Fruit fly (Drosophila melanogaster) whole organism, embryonic: Measurements from ENCODE around the gene CG4293.

Experiments used
- BtbVII ChIP-seq: fragments of 200-800 bp; sonication (Bioruptor generic); optimal IDR thresholded peaks from 3 replicates; lab custom pipeline; 2017; ENCODE audit warnings: missing biosample characterization, mild to moderate bottlenecking, missing genetic modification characterization
- Bteb2 ChIP-seq: fragments of 200-800 bp; sonication (Bioruptor generic); optimal IDR thresholded peaks from 2 replicates; lab custom pipeline; 2016; ENCODE audit warnings: missing biosample characterization, missing genetic modification characterization
- CG10321 ChIP-seq: fragments of 200-800 bp; sonication (Bioruptor generic); IDR thresholded peaks from 2 replicates; pipeline ENCODE4 v1.3.6; 2022; ENCODE audit warnings: missing biosample characterization, missing genetic modification characterization
- CG11696 ChIP-seq: fragments of 200-800 bp; sonication (Bioruptor generic); IDR thresholded peaks from 2 replicates; pipeline ENCODE4 v1.3.6; 2022; ENCODE audit warnings: missing biosample characterization, missing genetic modification characterization
- CG12155 ChIP-seq: fragments of 200-800 bp; sonication (Bioruptor generic); optimal IDR thresholded peaks from 3 replicates; lab custom pipeline; 2016; ENCODE audit warnings: missing biosample characterization, missing genetic modification characterization
- CG12744 ChIP-seq: fragments of 200-800 bp; sonication (Bioruptor generic); optimal IDR thresholded peaks from 2 replicates; lab custom pipeline; 2016; ENCODE audit warnings: missing biosample characterization, missing genetic modification characterization
- CG17186 ChIP-seq: fragments of 200-800 bp; sonication (Bioruptor generic); optimal IDR thresholded peaks from 3 replicates; lab custom pipeline; 2017; ENCODE audit warnings: missing biosample characterization, missing genetic modification reagents, missing genetic modification characterization
- CG18764 ChIP-seq: fragments of 200-800 bp; sonication (Bioruptor generic); optimal IDR thresholded peaks from 3 replicates; lab custom pipeline; 2016; ENCODE audit warnings: missing biosample characterization, missing genetic modification characterization
- CG4328 ChIP-seq: fragments of 200-800 bp; sonication (Bioruptor generic); optimal IDR thresholded peaks from 3 replicates; lab custom pipeline; 2017; ENCODE audit warnings: missing biosample characterization, missing genetic modification reagents, missing genetic modification characterization
- CG4404 ChIP-seq: fragments of 200-800 bp; sonication (Bioruptor generic); IDR thresholded peaks from 2 replicates; pipeline ENCODE4 v1.3.6; 2022; ENCODE audit warnings: missing biosample characterization, missing genetic modification characterization
- CG5245 ChIP-seq: fragments of 200-800 bp; sonication (Bioruptor generic); optimal IDR thresholded peaks from 3 replicates; lab custom pipeline; 2016; ENCODE audit warnings: missing biosample characterization, missing genetic modification characterization
- CG7745 ChIP-seq: fragments of 200-800 bp; sonication (Bioruptor generic); optimal IDR thresholded peaks from 2 replicates; lab custom pipeline; 2018; ENCODE audit warnings: missing biosample characterization, mild to moderate bottlenecking, missing genetic modification characterization, moderate library complexity
- CG7839 ChIP-seq: fragments of 200-800 bp; sonication (Bioruptor generic); optimal IDR thresholded peaks from 3 replicates; lab custom pipeline; 2018; ENCODE audit warnings: missing biosample characterization, mild to moderate bottlenecking, missing genetic modification characterization, moderate library complexity
- CG7987 ChIP-seq: fragments of 200-800 bp; sonication (Bioruptor generic); optimal IDR thresholded peaks from 2 replicates; lab custom pipeline; 2018; ENCODE audit warnings: missing biosample characterization, mild to moderate bottlenecking, missing genetic modification characterization, moderate library complexity
- CG8281 ChIP-seq: fragments of 200-800 bp; sonication (Bioruptor generic); optimal IDR thresholded peaks from 2 replicates; lab custom pipeline; 2018; ENCODE audit warnings: missing biosample characterization, mild to moderate bottlenecking, missing genetic modification characterization, moderate library complexity
- CG8290 ChIP-seq, 3 experiments: fragments of 200-800 bp; sonication (Bioruptor generic); optimal IDR thresholded peaks; 2 replicates each; lab custom pipeline; 2016 to 2019; ENCODE audit warnings: missing biosample characterization in 3 of 3, missing genetic modification characterization in 3 of 3, mild to moderate bottlenecking in 2 of 3, moderate library complexity in 1 of 3
- CG8944 ChIP-seq: fragments of 200-800 bp; sonication (Bioruptor generic); optimal IDR thresholded peaks from 3 replicates; lab custom pipeline; 2016; ENCODE audit warnings: missing biosample characterization, missing genetic modification characterization
- CkIIα-i1 ChIP-seq: fragments of 200-800 bp; sonication (Bioruptor generic); IDR thresholded peaks from 2 replicates; pipeline ENCODE4 v1.3.6; 2022; ENCODE audit warnings: missing biosample characterization, missing genetic modification characterization
- D ChIP-seq, 2 experiments: fragments of 200-800 bp in 1 of 2; fragments of >200 bp in 1 of 2; sonication (Bioruptor generic) in 1 of 2; optimal IDR thresholded peaks; 2 replicates in 1 of 2; 3 replicates in 1 of 2; lab custom pipeline; 2017; ENCODE audit warnings: mild to moderate bottlenecking in 1 of 2, missing biosample characterization in 1 of 2, missing genetic modification characterization in 1 of 2, missing genetic modification reagents in 1 of 2
- Dref ChIP-seq: fragments of 200-800 bp; sonication (Bioruptor generic); IDR thresholded peaks from 2 replicates; pipeline ENCODE4 v1.3.6; 2022; ENCODE audit warnings: missing biosample characterization, missing genetic modification characterization
- Ets65A ChIP-seq: fragments of 200-800 bp; sonication (Bioruptor generic); peaks from one replicate; lab custom pipeline; 2016; ENCODE audit warnings: missing biosample characterization, missing genetic modification characterization
- Gug ChIP-seq: fragments of 200-800 bp; sonication (Bioruptor generic); IDR thresholded peaks from 4 replicates; pipeline ENCODE4 v1.3.6; 2022; ENCODE audit warnings: missing biosample characterization, missing genetic modification characterization
- Hey ChIP-seq: fragments of 200-800 bp; sonication (Bioruptor generic); optimal IDR thresholded peaks from 3 replicates; lab custom pipeline; 2018; ENCODE audit warnings: missing biosample characterization, mild to moderate bottlenecking, missing genetic modification characterization
- Jarid2 ChIP-seq: fragments of 200-800 bp; sonication (Bioruptor generic); optimal IDR thresholded peaks from 3 replicates; lab custom pipeline; 2017; ENCODE audit warnings: mild to moderate bottlenecking, missing biosample characterization, missing genetic modification reagents, missing genetic modification characterization
- MESR4 ChIP-seq: fragments of 200-800 bp; sonication (Bioruptor generic); optimal IDR thresholded peaks from 2 replicates; lab custom pipeline; 2018; ENCODE audit warnings: missing biosample characterization, mild to moderate bottlenecking, missing genetic modification characterization, moderate library complexity
- MTF-1 ChIP-seq: fragments of 200-800 bp; sonication (Bioruptor generic); optimal IDR thresholded peaks from 2 replicates; lab custom pipeline; 2018; ENCODE audit warnings: missing biosample characterization, mild to moderate bottlenecking, missing genetic modification characterization, borderline replicate concordance
- Nf-YB ChIP-seq: fragments of 200-800 bp; sonication (Bioruptor generic); optimal IDR thresholded peaks from 3 replicates; lab custom pipeline; 2019; ENCODE audit warnings: missing biosample characterization, mild to moderate bottlenecking, missing genetic modification characterization, moderate library complexity
- Oli ChIP-seq: fragments of 200-800 bp; sonication (Bioruptor generic); optimal IDR thresholded peaks from 2 replicates; lab custom pipeline; 2018; ENCODE audit warnings: missing biosample characterization, mild to moderate bottlenecking, missing genetic modification characterization, moderate library complexity
- Stat92E ChIP-seq, 3 experiments: fragments of >200 bp in 2 of 3; fragments of 200-800 bp in 1 of 3; sonication (Bioruptor generic) in 1 of 3; optimal IDR thresholded peaks; 2 replicates each; lab custom pipeline; 2017 to 2019; ENCODE audit warnings: missing biosample characterization in 3 of 3, missing genetic modification characterization in 3 of 3, mild to moderate bottlenecking in 1 of 3, moderate library complexity in 1 of 3
- Usf ChIP-seq: fragments of 200-800 bp; sonication (Bioruptor generic); optimal IDR thresholded peaks from 2 replicates; lab custom pipeline; 2017; ENCODE audit warnings: missing genotype, missing biosample characterization, missing genetic modification characterization
- al ChIP-seq: fragments of 200-800 bp; sonication (Bioruptor generic); IDR thresholded peaks from 2 replicates; pipeline ENCODE4 v1.3.6; 2022; ENCODE audit warnings: missing biosample characterization, missing genetic modification characterization
- ara ChIP-seq: fragments of 200-800 bp; sonication (Bioruptor generic); IDR thresholded peaks from 2 replicates; pipeline ENCODE4 v1.3.6; 2022; ENCODE audit warnings: missing biosample characterization, missing genetic modification characterization
- dimm ChIP-seq: fragments of 200-800 bp; sonication (Bioruptor generic); IDR thresholded peaks from 2 replicates; pipeline ENCODE4 v1.3.6; 2022; ENCODE audit warnings: missing biosample characterization, missing genetic modification characterization
- gcm2 ChIP-seq: fragments of 200-800 bp; sonication (Bioruptor generic); optimal IDR thresholded peaks from 2 replicates; lab custom pipeline; 2016; ENCODE audit warnings: missing biosample characterization, missing genetic modification characterization
- klu ChIP-seq: fragments of 200-800 bp; sonication (Bioruptor generic); IDR thresholded peaks from 2 replicates; pipeline ENCODE4 v1.3.6; 2022; ENCODE audit warnings: missing biosample characterization, missing genetic modification characterization
- lilli ChIP-seq: fragments of 200-800 bp; sonication (Bioruptor generic); optimal IDR thresholded peaks from 3 replicates; lab custom pipeline; 2016; ENCODE audit warnings: missing biosample characterization, missing genetic modification characterization
- lmd ChIP-seq: fragments of 200-800 bp; sonication (Bioruptor generic); IDR thresholded peaks from 2 replicates; pipeline ENCODE4 v1.3.6; 2022; ENCODE audit warnings: missing biosample characterization, missing genetic modification characterization
- mam ChIP-seq: fragments of 200-800 bp; sonication (Bioruptor generic); optimal IDR thresholded peaks from 3 replicates; lab custom pipeline; 2016; ENCODE audit warnings: missing biosample characterization, missing genetic modification characterization
- mld ChIP-seq: fragments of 200-800 bp; sonication (Bioruptor generic); IDR thresholded peaks from 3 replicates; pipeline ENCODE4 v1.3.6; 2022; ENCODE audit warnings: missing biosample characterization, missing genetic modification characterization; ENCODE audit not compliant: partially characterized antibody
- pan ChIP-seq, 4 experiments: fragments of >200 bp in 3 of 4; fragments of 200-800 bp in 1 of 4; sonication (Bioruptor generic) in 1 of 4; optimal IDR thresholded peaks in 3 of 4; IDR thresholded peaks in 1 of 4; 2 replicates each; pipeline versions ENCODE4 v1.3.6 to Lab custom; 2017 to 2022; ENCODE audit warnings: missing biosample characterization in 2 of 4, missing genetic modification characterization in 2 of 4, mixed read lengths in 1 of 4
- rib ChIP-seq: fragments of 200-800 bp; sonication (Bioruptor generic); IDR thresholded peaks from 2 replicates; pipeline ENCODE4 v1.3.6; 2022; ENCODE audit warnings: missing biosample characterization, missing genetic modification characterization
- sens ChIP-seq: fragments of 200-800 bp; sonication (Bioruptor generic); peaks from one replicate; lab custom pipeline; 2016; ENCODE audit warnings: missing biosample characterization, missing genetic modification characterization
- stwl ChIP-seq: fragments of 200-800 bp; sonication (Bioruptor generic); optimal IDR thresholded peaks from 3 replicates; lab custom pipeline; 2018; ENCODE audit warnings: missing biosample characterization, mild to moderate bottlenecking, missing genetic modification characterization, moderate library complexity
- sug ChIP-seq: fragments of 200-800 bp; optimal IDR thresholded peaks from 2 replicates; lab custom pipeline; 2019; ENCODE audit warnings: missing biosample characterization, mild to moderate bottlenecking, missing genetic modification characterization, moderate library complexity
- tin ChIP-seq: fragments of 200-800 bp; sonication (Bioruptor generic); optimal IDR thresholded peaks from 3 replicates; lab custom pipeline; 2016; ENCODE audit warnings: missing biosample characterization, missing genetic modification characterization
- tio ChIP-seq: fragments of 200-800 bp; sonication (Bioruptor generic); optimal IDR thresholded peaks from 2 replicates; lab custom pipeline; 2017; ENCODE audit warnings: missing biosample characterization, missing genetic modification characterization, inconsistent platforms
- vvl ChIP-seq: fragments of 200-800 bp; sonication (Bioruptor generic); IDR thresholded peaks from 2 replicates; pipeline ENCODE4 v1.3.6; 2022; ENCODE audit warnings: missing biosample characterization, missing genetic modification characterization
- wor ChIP-seq: fragments of 200-800 bp; sonication (Bioruptor generic); IDR thresholded peaks from 2 replicates; pipeline ENCODE4 v1.3.6; 2022; ENCODE audit warnings: missing biosample characterization, missing genetic modification characterization

The CG4293 gene

dm6 chrX:523179-523851 lies 6.8 kb downstream of the CG4293 start, which contains the start of gene elav (continued):
- TF ChIP-seq CG5245 (GFP tag; lab: Kevin White, UChicago) = peak; percentile 96
- peak; percentile 97 for TF ChIP-seq klu (GFP tag; lab: Robert Waterston, UW)
- TF ChIP-seq vvl (GFP tag; lab: Robert Waterston, UW) = peak; percentile 99
- peak; percentile 62 for TF ChIP-seq MESR4 (GFP tag; lab: Kevin White, UChicago)
- peak; percentile 89 for TF ChIP-seq Jarid2 (GFP tag; lab: Kevin White, UChicago)
- TF ChIP-seq BtbVII = peak; percentile 99
- TF ChIP-seq lilli (GFP tag; lab: Kevin White, UChicago) = peak; percentile 99
- TF ChIP-seq CG17186 (GFP tag; lab: Kevin White, UChicago) = peak; percentile 91
- peak; percentile 99 for TF ChIP-seq sug (tag; lab: Kevin White, UChicago)
- TF ChIP-seq al (GFP tag; lab: Robert Waterston, UW) = peak; percentile 98
- peak; percentile 97 for TF ChIP-seq rib
- peak; percentile 98 for TF ChIP-seq mam
- no peak for TF ChIP-seq mld (GFP tag; lab: Robert Waterston, UW)
- peak; percentile 95 for TF ChIP-seq Bteb2 (GFP tag; lab: Kevin White, UChicago)
- peak; percentile 79 for TF ChIP-seq CkIIα-i1 (GFP tag; lab: Robert Waterston, UW)
- peak; percentile 91 for TF ChIP-seq dimm (GFP tag; lab: Robert Waterston, UW)
- TF ChIP-seq tio (GFP tag; lab: Kevin White, UChicago) = peak; percentile 96
- TF ChIP-seq stwl (tag; lab: Kevin White, UChicago) = peak; percentile 57
- TF ChIP-seq Gug (GFP tag; lab: Robert Waterston, UW) = peak; percentile 97
- peak; percentile 98 for TF ChIP-seq Usf (GFP tag; lab: Kevin White, UChicago)
- peak; percentile 99 for TF ChIP-seq CG7839 (tag; lab: Kevin White, UChicago)
- TF ChIP-seq CG8944 = peak; percentile 96
- TF ChIP-seq CG18764 = peak; percentile 96
- peak; percentile 92 for TF ChIP-seq CG11696
- TF ChIP-seq CG10321 (GFP tag; lab: Robert Waterston, UW) = peak; percentile 84
- TF ChIP-seq CG12155 (GFP tag; lab: Kevin White, UChicago) = peak; percentile 97
- TF ChIP-seq CG8281 (tag; lab: Kevin White, UChicago) = peak; percentile 100
- TF ChIP-seq CG4328 (GFP tag; lab: Kevin White, UChicago) = peak; percentile 100
- peak; percentile 98 for TF ChIP-seq CG8290 (GFP tag; optimal IDR thresholded peaks at IDR 0.05; lab: Kevin White, UChicago)
- TF ChIP-seq CG8290 (tag; optimal IDR thresholded peaks at IDR 0.05; lab: Kevin White, UChicago) = peak; percentile 88 to 95
- TF ChIP-seq Oli (tag; lab: Kevin White, UChicago) = peak; percentile 99
- peak; percentile 96 for TF ChIP-seq gcm2
- no peak for TF ChIP-seq D (optimal IDR thresholded peaks at IDR 0.05; lab: Kevin White, UChicago)
- peak; percentile 99 for TF ChIP-seq D (GFP tag; optimal IDR thresholded peaks at IDR 0.05; lab: Kevin White, UChicago)
- TF ChIP-seq wor (GFP tag; lab: Robert Waterston, UW) = peak; percentile 97
- peak; percentile 99 for TF ChIP-seq lmd
- TF ChIP-seq Hey (tag; lab: Kevin White, UChicago) = peak; percentile 95
- TF ChIP-seq Stat92E (GFP tag; optimal IDR thresholded peaks at IDR 0.05; lab: Kevin White, UChicago) = peak in 1 of 3 experiments; percentile 99
- TF ChIP-seq CG4404 (GFP tag; lab: Robert Waterston, UW) = peak; percentile 99
- peak; percentile 99 for TF ChIP-seq tin
- no peak for TF ChIP-seq pan (optimal IDR thresholded peaks at IDR 0.05; lab: Kevin White, UChicago)
- TF ChIP-seq pan (GFP tag; optimal IDR thresholded peaks at IDR 0.05 in 1 of 2, IDR thresholded peaks at IDR 0.05 in 1 of 2) = peak in 1 of 2 experiments; percentile 98
- TF ChIP-seq Dref = peak; percentile 44
- peak; percentile 91 for TF ChIP-seq Nf-YB (GFP tag; lab: Kevin White, UChicago)
- TF ChIP-seq CG12744 = peak; percentile 95
- TF ChIP-seq ara (GFP tag; lab: Robert Waterston, UW) = peak; percentile 97
- TF ChIP-seq sens = peak; percentile 100
- TF ChIP-seq CG7745 = peak; percentile 86
- peak; percentile 90 for TF ChIP-seq CG7987 (GFP tag; lab: Kevin White, UChicago)
- peak; percentile 98 for TF ChIP-seq Ets65A (GFP tag; lab: Kevin White, UChicago)
- peak; percentile 94 for TF ChIP-seq MTF-1 (GFP tag; lab: Kevin White, UChicago)
